Fruit fly (Drosophila melanogaster): Measurements from ENCODE around the gene CG14259.

Gene CG14259

dm6 chr3R:27092263-27092662 lies 2.1 kb upstream of the CG14259 start (continued):
- no peak for TF ChIP-seq CG9609 (GFP tag; optimal IDR thresholded peaks at IDR 0.05)
- TF ChIP-seq MESR4 (GFP tag; optimal IDR thresholded peaks at IDR 0.05) = no peak
- no peak for TF ChIP-seq PHDP (tag; optimal IDR thresholded peaks at IDR 0.05)
- 0 out of 2 replicates have a peak, but pooled peaks have one; percentile 13 for TF ChIP-seq CG6689 (GFP tag; IDR thresholded peaks at IDR 0.05)
- no peak for TF ChIP-seq CG4328 (GFP tag; optimal IDR thresholded peaks at IDR 0.05)
- TF ChIP-seq HLH3B (GFP tag; IDR thresholded peaks at IDR 0.05) = no peak
- TF ChIP-seq CG1832 (GFP tag; optimal IDR thresholded peaks at IDR 0.05) = no peak
- TF ChIP-seq mld (GFP tag; IDR thresholded peaks at IDR 0.05; ENCODE audit: partially characterized antibody) = no peak
- TF ChIP-seq hkb (optimal IDR thresholded peaks at IDR 0.05) = no peak
- TF ChIP-seq hkb (GFP tag; IDR thresholded peaks at IDR 0.05) = no peak
- TF ChIP-seq Max (GFP tag; optimal IDR thresholded peaks at IDR 0.05) = no peak
- TF ChIP-seq Mes4 (GFP tag; optimal IDR thresholded peaks at IDR 0.05) = no peak
- TF ChIP-seq CG2120 (GFP tag; optimal IDR thresholded peaks at IDR 0.05) = no peak
- TF ChIP-seq CG7372 (GFP tag; IDR thresholded peaks at IDR 0.05) = no peak
- no peak for TF ChIP-seq CG3407 (GFP tag; optimal IDR thresholded peaks at IDR 0.05)
- no peak for TF ChIP-seq CG10431 (GFP tag; optimal IDR thresholded peaks at IDR 0.05)
- no peak for TF ChIP-seq CG15073 (GFP tag; optimal IDR thresholded peaks at IDR 0.05)
- no peak for TF ChIP-seq Mrtf (GFP tag; IDR thresholded peaks at IDR 0.05)
- TF ChIP-seq MTF-1 (GFP tag; optimal IDR thresholded peaks at IDR 0.05; ENCODE audit: borderline replicate concordance) = no peak
- no peak for TF ChIP-seq wek (GFP tag; optimal IDR thresholded peaks at IDR 0.05)
- peak; percentile 26 for TF ChIP-seq sens (GFP tag)
- TF ChIP-seq CG31441 (GFP tag; IDR thresholded peaks at IDR 0.05) = no peak
- no peak for TF ChIP-seq Abd-B (GFP tag; optimal IDR thresholded peaks at IDR 0.05)
- no peak for TF ChIP-seq grn (GFP tag; optimal IDR thresholded peaks at IDR 0.05)
- TF ChIP-seq sob (GFP tag; IDR thresholded peaks at IDR 0.05) = no peak

DNA sequence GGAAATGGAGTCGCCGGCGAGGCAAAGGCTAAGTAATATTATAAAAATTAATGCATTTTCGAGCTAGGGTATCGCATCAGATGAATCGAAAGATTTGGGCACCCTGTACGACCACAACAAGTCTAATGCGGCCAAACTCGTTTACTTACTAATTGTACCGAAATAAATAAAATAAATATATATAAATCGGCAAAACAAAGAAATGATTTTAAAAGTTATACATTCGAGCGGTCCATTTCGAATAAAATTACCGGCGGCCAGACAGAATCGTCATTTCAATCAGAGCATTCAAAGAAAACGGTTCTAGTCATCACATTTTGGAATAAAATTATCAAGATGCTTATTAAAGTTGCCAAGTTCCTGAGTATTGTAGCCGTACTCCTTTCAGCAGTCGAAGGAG lies 1.5 kb upstream of the CG14259 start, which contains the start of gene CG14258:
TSS of gene CG14258 (plus strand) at position 301 of the 400 bp plus-strand sequence.
- TF ChIP-seq CG2712 (tag; optimal IDR thresholded peaks at IDR 0.05) (no peak), B-H2 (GFP tag; optimal IDR thresholded peaks at IDR 0.05) (no peak), CG9727 (GFP tag; optimal IDR thresholded peaks at IDR 0.05) (no peak), Lpt (GFP tag; optimal IDR thresholded peaks at IDR 0.05) (no peak)

DNA sequence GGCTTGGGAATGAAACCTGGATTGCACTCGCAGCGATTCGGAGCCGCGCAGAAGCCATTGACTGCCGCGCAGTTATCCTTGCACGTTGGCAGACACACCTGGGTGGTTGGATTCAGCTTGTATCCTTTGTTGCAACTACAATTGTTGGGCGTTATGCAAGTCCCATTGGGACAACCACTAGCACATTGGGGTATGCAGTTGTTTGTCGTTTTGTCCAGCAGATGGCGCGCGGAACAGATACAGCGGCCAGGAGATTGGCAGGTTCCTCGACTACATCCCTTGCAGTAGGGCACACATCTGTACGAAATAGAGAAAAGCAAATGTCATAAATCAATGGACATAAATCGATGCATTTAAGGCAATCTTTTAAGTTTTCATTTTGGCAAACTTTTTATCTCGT lies 4.3 kb downstream of the CG14259 start:
- TF ChIP-seq cas (GFP tag; IDR thresholded peaks at IDR 0.05) (no peak), CG4730 (GFP tag; IDR thresholded peaks at IDR 0.05) (no peak), slou (GFP tag; optimal IDR thresholded peaks at IDR 0.05) (no peak), CTCF (GFP tag; optimal IDR thresholded peaks at IDR 0.05) (peak; percentile 70), hb (GFP tag; IDR thresholded peaks at IDR 0.05; ENCODE audit: partially characterized antibody) (no peak)

DNA sequence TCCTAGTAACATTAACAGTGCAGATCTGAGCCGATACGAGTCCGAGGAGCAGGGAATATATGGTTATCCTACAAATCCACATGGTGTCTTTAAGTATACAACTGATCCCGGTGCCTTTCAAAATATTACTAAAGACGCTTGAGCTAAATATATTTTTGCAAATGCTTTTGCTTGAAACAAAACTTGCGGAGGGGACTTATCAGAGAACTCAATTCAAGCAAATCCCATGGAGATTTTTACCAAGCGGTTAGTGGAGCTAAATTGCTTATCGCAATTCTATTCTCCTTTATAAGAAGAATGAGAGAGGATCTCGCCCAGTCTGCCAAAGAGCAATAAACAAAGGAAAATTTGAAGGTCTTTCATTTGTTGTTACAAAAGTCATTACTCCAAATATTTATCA lies 5.2 kb downstream of the CG14259 start, which contains the start of gene eater:
TSS of gene eater (minus strand) at position 101 of the 400 bp plus-strand sequence.
- no peak for TF ChIP-seq ewg (GFP tag; optimal IDR thresholded peaks at IDR 0.05)
- no peak for TF ChIP-seq crc (GFP tag; optimal IDR thresholded peaks at IDR 0.05)
- TF ChIP-seq Oaz (GFP tag; IDR thresholded peaks at IDR 0.05) = no peak
- no peak for TF ChIP-seq tna (GFP tag; IDR thresholded peaks at IDR 0.05; ENCODE audit: partially characterized antibody)
- no peak for TF ChIP-seq cg (GFP tag; optimal IDR thresholded peaks at IDR 0.05)
- no peak for TF ChIP-seq CG10321 (GFP tag; IDR thresholded peaks at IDR 0.05)
- no peak for TF ChIP-seq pzg (GFP tag; optimal IDR thresholded peaks at IDR 0.05)
- no peak for TF ChIP-seq dan (GFP tag; IDR thresholded peaks at IDR 0.05)
- TF ChIP-seq CG6254 (GFP tag; optimal IDR thresholded peaks at IDR 0.05) = no peak
- TF ChIP-seq CG7928 (GFP tag; optimal IDR thresholded peaks at IDR 0.05) = no peak
- TF ChIP-seq CG12942 (GFP tag; optimal IDR thresholded peaks at IDR 0.05) = no peak
- TF ChIP-seq Sox100B (GFP tag; optimal IDR thresholded peaks at IDR 0.05) = no peak
- no peak for TF ChIP-seq nerfin-2 (GFP tag; IDR thresholded peaks at IDR 0.05; ENCODE audit: partially characterized antibody)
- no peak for TF ChIP-seq Hr39 (optimal IDR thresholded peaks at IDR 0.05)
- no peak for TF ChIP-seq CG8924 (tag; optimal IDR thresholded peaks at IDR 0.05)
- TF ChIP-seq CG7963 (GFP tag; IDR thresholded peaks at IDR 0.05; ENCODE audit: partially characterized antibody) = no peak
- TF ChIP-seq CG15479 (GFP tag; optimal IDR thresholded peaks at IDR 0.05) = no peak
